Fruit fly (Drosophila melanogaster): ENCODE measurements around the gene Poxm.

Gene Poxm

DNA sequence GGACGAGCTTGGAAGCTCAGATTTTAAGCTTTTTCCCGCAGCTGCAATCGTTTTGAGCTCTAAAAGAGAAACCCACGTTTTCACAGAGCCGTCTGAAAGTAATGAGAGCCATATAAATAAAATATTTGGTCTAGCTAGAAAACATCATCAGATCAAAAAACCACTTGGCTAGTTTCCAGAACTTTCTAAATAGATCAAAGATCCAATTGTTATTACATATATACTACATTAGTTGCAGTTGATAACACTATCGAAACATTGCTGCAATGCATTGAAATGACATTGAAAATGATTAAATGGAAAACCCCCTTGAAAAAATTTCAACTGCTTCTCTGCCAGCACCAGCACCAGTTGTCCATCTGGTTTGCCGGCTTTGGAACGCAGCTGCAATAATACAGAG lies 21.4 kb upstream of the Poxm start (continued):
- TF ChIP-seq Meics (GFP tag; optimal IDR thresholded peaks at IDR 0.05) (no peak), Ada2b (GFP tag; IDR thresholded peaks at IDR 0.05) (peak; percentile 40; the same call in 1 of the 2 replicates), Vsx1 (GFP tag; optimal IDR thresholded peaks at IDR 0.05) (no peak), CG14050 (GFP tag; IDR thresholded peaks at IDR 0.05) (peak; percentile 61; the same call in 1 of the 3 replicates), esg (GFP tag; conservative IDR thresholded peaks at IDR 0.05) (peak; percentile 57), ranshi (GFP tag; IDR thresholded peaks at IDR 0.05) (peak; percentile 21; the same call in 1 of the 2 replicates), dysf (GFP tag; IDR thresholded peaks at IDR 0.05) (peak; percentile 11; the same call in 2 of the 3 replicates), exex (tag; optimal IDR thresholded peaks at IDR 0.05) (no peak), gem (tag; optimal IDR thresholded peaks at IDR 0.05) (peak; percentile 60), otp (GFP tag; IDR thresholded peaks at IDR 0.05) (0 out of 3 replicates have a peak, but pooled peaks have one; percentile 5), HLH3B (GFP tag; IDR thresholded peaks at IDR 0.05) (peak; percentile 52; the same call in 1 of the 2 replicates), fru (optimal IDR thresholded peaks at IDR 0.05) (no peak), Drgx (GFP tag; IDR thresholded peaks at IDR 0.05) (peak; percentile 95), CG15269 (tag; optimal IDR thresholded peaks at IDR 0.05) (peak; percentile 20), Xbp1 (GFP tag; optimal IDR thresholded peaks at IDR 0.05) (peak; percentile 4), Hr51 (GFP tag; optimal IDR thresholded peaks at IDR 0.05) (peak in 1 of 2 experiments; percentile 73), Abd-B (GFP tag; optimal IDR thresholded peaks at IDR 0.05) (peak; percentile 27), B-H1 (GFP tag; IDR thresholded peaks at IDR 0.05) (peak; percentile 21; the same call in 1 of the 3 replicates), CG17359 (tag; optimal IDR thresholded peaks at IDR 0.05) (peak; percentile 43), CG10366 (GFP tag; IDR thresholded peaks at IDR 0.05) (peak; percentile 36; the same call in 1 of the 2 replicates), CG12299 (tag; optimal IDR thresholded peaks at IDR 0.05) (no peak), Ptx1 (GFP tag; IDR thresholded peaks at IDR 0.05) (peak; percentile 64), Tbp (GFP tag; optimal IDR thresholded peaks at IDR 0.05) (no peak), unpg (GFP tag; optimal IDR thresholded peaks at IDR 0.05) (peak; percentile 61), Med (GFP tag) (peak; percentile 78), tio (GFP tag; optimal IDR thresholded peaks at IDR 0.05) (no peak), CG8290 (GFP tag; optimal IDR thresholded peaks at IDR 0.05) (no peak), CG8290 (tag; optimal IDR thresholded peaks at IDR 0.05) (no peak), dm (GFP tag; optimal IDR thresholded peaks at IDR 0.05) (no peak), sisA (GFP tag; IDR thresholded peaks at IDR 0.05) (peak; percentile 41; the same call in 1 of the 2 replicates), fd96Cb (tag; optimal IDR thresholded peaks at IDR 0.05) (peak; percentile 48), CG13424 (tag; optimal IDR thresholded peaks at IDR 0.05) (peak; percentile 62), dmrt99B (tag; optimal IDR thresholded peaks at IDR 0.05) (peak; percentile 73), CG14441 (GFP tag; IDR thresholded peaks at IDR 0.05) (peak; percentile 61), Asciz (GFP tag; optimal IDR thresholded peaks at IDR 0.05) (peak; percentile 47), ken (GFP tag; IDR thresholded peaks at IDR 0.05) (0 out of 3 replicates have a peak, but pooled peaks have one; percentile 20), ci (GFP tag; IDR thresholded peaks at IDR 0.05) (peak; percentile 26; the same call in 1 of the 3 replicates), Oaz (GFP tag; IDR thresholded peaks at IDR 0.05) (0 out of 2 replicates have a peak, but pooled peaks have one; percentile 4), ems (GFP tag; optimal IDR thresholded peaks at IDR 0.05) (no peak), CG7839 (tag; optimal IDR thresholded peaks at IDR 0.05) (peak; percentile 6), bsh (GFP tag; optimal IDR thresholded peaks at IDR 0.05) (peak in 1 of 2 experiments; percentile 10), CG17829 (tag; optimal IDR thresholded peaks at IDR 0.05) (peak; percentile 2), CG6813 (GFP tag; optimal IDR thresholded peaks at IDR 0.05) (no peak), Sox102F (GFP tag; optimal IDR thresholded peaks at IDR 0.05) (peak; percentile 74), ATbp (GFP tag; optimal IDR thresholded peaks at IDR 0.05) (peak; percentile 5), Ssrp (tag; optimal IDR thresholded peaks at IDR 0.05) (peak; percentile 49), CG11504 (tag; optimal IDR thresholded peaks at IDR 0.05) (peak; percentile 42), seq (GFP tag; IDR thresholded peaks at IDR 0.05) (peak; percentile 34; the same call in 1 of the 2 replicates), pnt (GFP tag; optimal IDR thresholded peaks at IDR 0.05) (no peak), CG6765 (GFP tag; optimal IDR thresholded peaks at IDR 0.05) (no peak)
